Fruit fly (Drosophila melanogaster) whole organism, embryonic: ENCODE data around the gene BthD.

ENCODE experiments used
- Atf-2 ChIP-seq: fragments of 200-800 bp; sonication (Bioruptor generic); optimal IDR thresholded peaks from 2 replicates; lab custom pipeline; 2016; ENCODE audit warnings: missing biosample characterization, missing genetic modification characterization
- Bgb ChIP-seq: fragments of 200-800 bp; sonication (Bioruptor generic); IDR thresholded peaks from 2 replicates; pipeline ENCODE4 v1.3.6; 2022; ENCODE audit warnings: missing biosample characterization, missing genetic modification characterization; ENCODE audit not compliant: partially characterized antibody
- Bteb2 ChIP-seq: fragments of 200-800 bp; sonication (Bioruptor generic); optimal IDR thresholded peaks from 2 replicates; lab custom pipeline; 2016; ENCODE audit warnings: missing biosample characterization, missing genetic modification characterization
- CG10209 ChIP-seq: fragments of 200-800 bp; sonication (Bioruptor generic); optimal IDR thresholded peaks from 3 replicates; lab custom pipeline; 2017; ENCODE audit warnings: missing biosample characterization, mild to moderate bottlenecking, missing genetic modification characterization, missing genetic modification reagents
- CG11398 ChIP-seq: fragments of 200-800 bp; sonication (Bioruptor generic); optimal IDR thresholded peaks from 2 replicates; lab custom pipeline; 2016; ENCODE audit warnings: missing biosample characterization, missing genetic modification characterization
- CG11504 ChIP-seq: fragments of 200-800 bp; sonication (Bioruptor generic); optimal IDR thresholded peaks from 3 replicates; lab custom pipeline; 2019; ENCODE audit warnings: missing biosample characterization, mild to moderate bottlenecking, missing genetic modification characterization, moderate library complexity
- CG11560 ChIP-seq: fragments of 200-800 bp; sonication (Bioruptor generic); IDR thresholded peaks from 3 replicates; pipeline ENCODE4 v1.3.6; 2022; ENCODE audit warnings: missing biosample characterization, missing genetic modification characterization
- CG11723 ChIP-seq: fragments of 200-800 bp; sonication (Bioruptor generic); optimal IDR thresholded peaks from 2 replicates; lab custom pipeline; 2017; ENCODE audit warnings: missing biosample characterization, mild to moderate bottlenecking, missing genetic modification characterization
- CG13894 ChIP-seq: fragments of 200-800 bp; sonication (Bioruptor generic); optimal IDR thresholded peaks from 3 replicates; lab custom pipeline; 2018; ENCODE audit warnings: missing biosample characterization, mild to moderate bottlenecking, missing genetic modification characterization, moderate library complexity
- CG14667 ChIP-seq: fragments of 200-800 bp; sonication (Bioruptor generic); IDR thresholded peaks from 2 replicates; pipeline ENCODE4 v1.3.6; 2022; ENCODE audit warnings: missing biosample characterization, missing genetic modification characterization
- CG16779 ChIP-seq: fragments of 200-800 bp; sonication (Bioruptor generic); IDR thresholded peaks from 2 replicates; pipeline ENCODE4 v1.3.6; 2022; ENCODE audit warnings: missing biosample characterization, missing genetic modification characterization
- CG17612 ChIP-seq: fragments of 200-800 bp; sonication (Bioruptor generic); IDR thresholded peaks from 2 replicates; pipeline ENCODE4 v1.3.6; 2022; ENCODE audit warnings: missing biosample characterization, missing genetic modification characterization
- CG31388 ChIP-seq: fragments of 200-800 bp; sonication (Bioruptor generic); optimal IDR thresholded peaks from 2 replicates; lab custom pipeline; 2016; ENCODE audit warnings: missing biosample characterization, missing genetic modification characterization
- CG32772 ChIP-seq: fragments of 200-800 bp; sonication (Bioruptor generic); IDR thresholded peaks from 2 replicates; pipeline ENCODE4 v1.3.6; 2022; ENCODE audit warnings: missing biosample characterization, missing genetic modification characterization
- CG4360 ChIP-seq: fragments of 200-800 bp; sonication (Bioruptor generic); IDR thresholded peaks from 2 replicates; pipeline ENCODE4 v1.3.6; 2022; ENCODE audit warnings: missing biosample characterization, missing genetic modification characterization
- CG6175 ChIP-seq: fragments of 200-800 bp; sonication (Bioruptor generic); IDR thresholded peaks from 3 replicates; pipeline ENCODE4 v1.3.6; 2022; ENCODE audit warnings: missing biosample characterization, missing genetic modification characterization
- CG8388 ChIP-seq: fragments of 200-800 bp; sonication (Bioruptor generic); optimal IDR thresholded peaks from 2 replicates; lab custom pipeline; 2019; ENCODE audit warnings: missing biosample characterization, mild to moderate bottlenecking, missing genetic modification characterization, moderate library complexity
- CG9817 ChIP-seq: fragments of 200-800 bp; sonication (Bioruptor generic); optimal IDR thresholded peaks from 2 replicates; lab custom pipeline; 2018; ENCODE audit warnings: missing biosample characterization, mild to moderate bottlenecking, missing genetic modification characterization, moderate library complexity
- Chrac-16 ChIP-seq: fragments of 200-800 bp; sonication (Bioruptor generic); optimal IDR thresholded peaks from 3 replicates; lab custom pipeline; 2016; ENCODE audit warnings: missing biosample characterization, missing genetic modification characterization
- D ChIP-seq, 2 experiments: fragments of 200-800 bp in 1 of 2; fragments of >200 bp in 1 of 2; sonication (Bioruptor generic) in 1 of 2; optimal IDR thresholded peaks; 2 replicates in 1 of 2; 3 replicates in 1 of 2; lab custom pipeline; 2017; ENCODE audit warnings: mild to moderate bottlenecking in 1 of 2, missing biosample characterization in 1 of 2, missing genetic modification characterization in 1 of 2, missing genetic modification reagents in 1 of 2
- D19B ChIP-seq: fragments of 200-800 bp; sonication (Bioruptor generic); optimal IDR thresholded peaks from 2 replicates; lab custom pipeline; 2017; ENCODE audit warnings: missing biosample characterization, mild to moderate bottlenecking, missing genetic modification characterization
- Dip2 ChIP-seq: fragments of 200-800 bp; sonication (Bioruptor generic); IDR thresholded peaks from 2 replicates; pipeline ENCODE4 v1.3.6; 2022; ENCODE audit warnings: missing biosample characterization, missing genetic modification characterization
- Fer1 ChIP-seq: fragments of 200-800 bp; sonication (Bioruptor generic); optimal IDR thresholded peaks from 2 replicates; lab custom pipeline; 2017; ENCODE audit warnings: missing biosample characterization, mild to moderate bottlenecking, missing genetic modification characterization
- H15 ChIP-seq: fragments of 200-800 bp; sonication (Bioruptor generic); IDR thresholded peaks from 3 replicates; pipeline ENCODE4 v1.3.6; 2022; ENCODE audit warnings: missing biosample characterization, missing genetic modification characterization
- H2.0 ChIP-seq: fragments of 200-800 bp; sonication (Bioruptor generic); IDR thresholded peaks from 2 replicates; pipeline ENCODE4 v1.3.6; 2022; ENCODE audit warnings: missing biosample characterization, missing genetic modification characterization
- HLH3B ChIP-seq: fragments of 200-800 bp; sonication (Bioruptor generic); IDR thresholded peaks from 2 replicates; pipeline ENCODE4 v1.3.6; 2022; ENCODE audit warnings: missing biosample characterization, missing genetic modification characterization
- Hr78 ChIP-seq, 2 experiments: fragments of 200-800 bp in 1 of 2; fragments of >200 bp in 1 of 2; sonication (Bioruptor generic) in 1 of 2; optimal IDR thresholded peaks; 2 replicates each; lab custom pipeline; 2017 to 2019; ENCODE audit warnings: missing biosample characterization in 2 of 2, missing genetic modification characterization in 2 of 2, mild to moderate bottlenecking in 1 of 2, moderate library complexity in 1 of 2
- Jarid2 ChIP-seq: fragments of 200-800 bp; sonication (Bioruptor generic); optimal IDR thresholded peaks from 3 replicates; lab custom pipeline; 2017; ENCODE audit warnings: mild to moderate bottlenecking, missing biosample characterization, missing genetic modification reagents, missing genetic modification characterization
- Lhr ChIP-seq: fragments of 200-800 bp; sonication (Bioruptor generic); optimal IDR thresholded peaks from 3 replicates; lab custom pipeline; 2017; ENCODE audit warnings: mild to moderate bottlenecking, missing biosample characterization, missing genetic modification reagents, missing genetic modification characterization
- Rx ChIP-seq: fragments of 200-800 bp; sonication (Bioruptor generic); IDR thresholded peaks from 2 replicates; pipeline ENCODE4 v1.3.6; 2022; ENCODE audit warnings: missing biosample characterization, missing genetic modification characterization
- Sox100B ChIP-seq: fragments of 200-800 bp; sonication (Bioruptor generic); optimal IDR thresholded peaks from 3 replicates; lab custom pipeline; 2018; ENCODE audit warnings: missing biosample characterization, mild to moderate bottlenecking, missing genetic modification characterization
- Xrp1 ChIP-seq: fragments of 200-800 bp; sonication (Bioruptor generic); IDR thresholded peaks from 2 replicates; pipeline ENCODE4 v1.3.6; 2022; ENCODE audit warnings: missing biosample characterization, missing genetic modification characterization
- YL-1 ChIP-seq: fragments of 200-800 bp; sonication (Bioruptor generic); optimal IDR thresholded peaks from 3 replicates; lab custom pipeline; 2017; ENCODE audit warnings: missing biosample characterization, mild to moderate bottlenecking, missing genetic modification characterization
- al ChIP-seq: fragments of 200-800 bp; sonication (Bioruptor generic); IDR thresholded peaks from 2 replicates; pipeline ENCODE4 v1.3.6; 2022; ENCODE audit warnings: missing biosample characterization, missing genetic modification characterization
- cas ChIP-seq: fragments of 200-800 bp; sonication (Bioruptor generic); IDR thresholded peaks from 2 replicates; pipeline ENCODE4 v1.3.6; 2022; ENCODE audit warnings: missing biosample characterization, missing genetic modification characterization
- fd64A ChIP-seq: fragments of 200-800 bp; sonication (Bioruptor generic); optimal IDR thresholded peaks from 3 replicates; lab custom pipeline; 2018; ENCODE audit warnings: missing biosample characterization, mild to moderate bottlenecking, missing genetic modification characterization
- fd96Cb ChIP-seq: fragments of 200-800 bp; sonication (Bioruptor generic); optimal IDR thresholded peaks from 2 replicates; lab custom pipeline; 2018; ENCODE audit warnings: missing biosample characterization, mild to moderate bottlenecking, missing genetic modification characterization, moderate library complexity
- gce ChIP-seq: fragments of 200-800 bp; sonication (Bioruptor generic); IDR thresholded peaks from 3 replicates; pipeline ENCODE4 v1.3.6; 2022; ENCODE audit warnings: missing biosample characterization, missing genetic modification characterization
- hb ChIP-seq: fragments of 200-800 bp; sonication (Bioruptor generic); IDR thresholded peaks from 3 replicates; pipeline ENCODE4 v1.3.6; 2022; ENCODE audit warnings: missing biosample characterization, missing genetic modification characterization; ENCODE audit not compliant: partially characterized antibody
- kay ChIP-seq: fragments of 200-800 bp; sonication (Bioruptor generic); optimal IDR thresholded peaks from 2 replicates; lab custom pipeline; 2016; ENCODE audit warnings: missing biosample characterization, missing genetic modification characterization
- lov ChIP-seq, 2 experiments: fragments of 200-800 bp in 1 of 2; fragments of >200 bp in 1 of 2; sonication (Bioruptor generic) in 1 of 2; IDR thresholded peaks in 1 of 2; optimal IDR thresholded peaks in 1 of 2; 2 replicates in 1 of 2; 3 replicates in 1 of 2; pipeline versions ENCODE4 v1.3.6 to Lab custom; 2017 to 2022; ENCODE audit warnings: missing biosample characterization in 1 of 2, missing genetic modification characterization in 1 of 2
- mam ChIP-seq: fragments of 200-800 bp; sonication (Bioruptor generic); optimal IDR thresholded peaks from 3 replicates; lab custom pipeline; 2016; ENCODE audit warnings: missing biosample characterization, missing genetic modification characterization
- onecut ChIP-seq: fragments of 200-800 bp; sonication (Bioruptor generic); IDR thresholded peaks from 2 replicates; pipeline ENCODE4 v1.3.6; 2022; ENCODE audit warnings: missing biosample characterization, missing genetic modification characterization
- pan ChIP-seq, 4 experiments: fragments of >200 bp in 3 of 4; fragments of 200-800 bp in 1 of 4; sonication (Bioruptor generic) in 1 of 4; optimal IDR thresholded peaks in 3 of 4; IDR thresholded peaks in 1 of 4; 2 replicates each; pipeline versions ENCODE4 v1.3.6 to Lab custom; 2017 to 2022; ENCODE audit warnings: missing biosample characterization in 2 of 4, missing genetic modification characterization in 2 of 4, mixed read lengths in 1 of 4
- pho ChIP-seq: fragments of 200-800 bp; sonication (Bioruptor generic); optimal IDR thresholded peaks from 2 replicates; lab custom pipeline; 2016; ENCODE audit warnings: missing biosample characterization, missing genetic modification characterization
- ro ChIP-seq: fragments of 200-800 bp; sonication (Bioruptor generic); IDR thresholded peaks from 2 replicates; pipeline ENCODE4 v1.3.6; 2022; ENCODE audit warnings: missing biosample characterization, missing genetic modification characterization
- sna ChIP-seq: fragments of 200-800 bp; sonication (Bioruptor generic); IDR thresholded peaks from 2 replicates; pipeline ENCODE4 v1.3.6; 2022; ENCODE audit warnings: missing biosample characterization, missing genetic modification characterization; ENCODE audit not compliant: partially characterized antibody
- tna ChIP-seq: fragments of 200-800 bp; sonication (Bioruptor generic); IDR thresholded peaks from 2 replicates; pipeline ENCODE4 v1.3.6; 2022; ENCODE audit warnings: missing biosample characterization, missing genetic modification characterization; ENCODE audit not compliant: partially characterized antibody
- ttk ChIP-seq: fragments of 200-800 bp; sonication (Bioruptor generic); IDR thresholded peaks from 2 replicates; pipeline ENCODE4 v2.1.2; 2022; ENCODE audit warnings: missing biosample characterization, missing genetic modification characterization
- wek ChIP-seq: fragments of 200-800 bp; sonication (Bioruptor generic); optimal IDR thresholded peaks from 3 replicates; lab custom pipeline; 2018; ENCODE audit warnings: missing biosample characterization, mild to moderate bottlenecking, missing genetic modification characterization, moderate library complexity

Gene BthD

dm6 chrX:13632606-13633005 is 20.7 kb downstream of the BthD start (continued):
- no peak for TF ChIP-seq mam (GFP tag; lab: Kevin White, UChicago)
- no peak for TF ChIP-seq lov (optimal IDR thresholded peaks at IDR 0.05; lab: Kevin White, UChicago)
- no peak for TF ChIP-seq lov (GFP tag; IDR thresholded peaks at IDR 0.05; lab: Robert Waterston, UW)
- no peak for TF ChIP-seq ttk
- no peak for TF ChIP-seq CG16779 (GFP tag; lab: Robert Waterston, UW)
- TF ChIP-seq Xrp1 (GFP tag; lab: Robert Waterston, UW), result no peak
- TF ChIP-seq H2.0, result no peak
- TF ChIP-seq CG32772 (GFP tag; lab: Robert Waterston, UW), result no peak
- TF ChIP-seq Lhr (GFP tag; lab: Kevin White, UChicago), result no peak
- TF ChIP-seq HLH3B (GFP tag; lab: Robert Waterston, UW), result no peak
- TF ChIP-seq sna, result no peak
- no peak for TF ChIP-seq CG6175 (GFP tag; lab: Robert Waterston, UW)
- no peak for TF ChIP-seq D (optimal IDR thresholded peaks at IDR 0.05; lab: Kevin White, UChicago)
- no peak for TF ChIP-seq D (GFP tag; optimal IDR thresholded peaks at IDR 0.05; lab: Kevin White, UChicago)
- no peak for TF ChIP-seq al (GFP tag; lab: Robert Waterston, UW)
- TF ChIP-seq Bgb (GFP tag; lab: Robert Waterston, UW), result no peak
- TF ChIP-seq CG31388, result no peak
- TF ChIP-seq fd64A, result no peak
- TF ChIP-seq wek (GFP tag; lab: Kevin White, UChicago), result no peak
- no peak for TF ChIP-seq ro (GFP tag; lab: Robert Waterston, UW)
- no peak for TF ChIP-seq kay (GFP tag; lab: Kevin White, UChicago)
- no peak for TF ChIP-seq onecut
- no peak for TF ChIP-seq Dip2
- TF ChIP-seq CG10209 (GFP tag; lab: Kevin White, UChicago), result peak; percentile 9
- TF ChIP-seq Hr78 (GFP tag; optimal IDR thresholded peaks at IDR 0.05; lab: Kevin White, UChicago), result no peak
- TF ChIP-seq cas (GFP tag; lab: Robert Waterston, UW), result no peak
- no peak for TF ChIP-seq CG11723 (GFP tag; lab: Kevin White, UChicago)
- no peak for TF ChIP-seq Chrac-16
- peak; percentile 54 for TF ChIP-seq CG13894
- no peak for TF ChIP-seq CG11504 (tag; lab: Kevin White, UChicago)
- no peak for TF ChIP-seq Fer1
- TF ChIP-seq Bteb2 (GFP tag; lab: Kevin White, UChicago), result no peak
- TF ChIP-seq hb, result no peak
- peak; percentile 13 for TF ChIP-seq CG9817 (tag; lab: Kevin White, UChicago)
- TF ChIP-seq CG17612 (GFP tag; lab: Robert Waterston, UW), result no peak
- TF ChIP-seq gce (GFP tag; lab: Robert Waterston, UW), result no peak
- TF ChIP-seq H15 (GFP tag; lab: Robert Waterston, UW), result no peak
- TF ChIP-seq tna (GFP tag; lab: Robert Waterston, UW), result no peak
- TF ChIP-seq fd96Cb, result no peak
- peak; percentile 13 for TF ChIP-seq Jarid2 (GFP tag; lab: Kevin White, UChicago)
- no peak for TF ChIP-seq CG11560 (tag; lab: Robert Waterston, UW)
- no peak for TF ChIP-seq pho
- TF ChIP-seq D19B (GFP tag; lab: Kevin White, UChicago), result no peak
- TF ChIP-seq Sox100B (GFP tag; lab: Kevin White, UChicago), result peak; percentile 27
- TF ChIP-seq CG4360 (GFP tag; lab: Robert Waterston, UW), result no peak
- TF ChIP-seq YL-1, result no peak
- TF ChIP-seq Atf-2 (GFP tag; lab: Kevin White, UChicago), result no peak
- no peak for TF ChIP-seq pan (optimal IDR thresholded peaks at IDR 0.05; lab: Kevin White, UChicago)
- TF ChIP-seq pan (GFP tag; optimal IDR thresholded peaks at IDR 0.05 in 1 of 2, IDR thresholded peaks at IDR 0.05 in 1 of 2), result no peak
- TF ChIP-seq CG14667 (GFP tag; lab: Robert Waterston, UW), result no peak
- no peak for TF ChIP-seq Rx
- TF ChIP-seq CG11398 (GFP tag; lab: Kevin White, UChicago), result no peak
- TF ChIP-seq CG8388, result no peak
